Fruit fly (Drosophila melanogaster) whole organism: ENCODE measurements around the gene CG13116.

Experiments used
- CG8478 ChIP-seq: fragments of >200 bp; optimal IDR thresholded peaks from 2 replicates; lab custom pipeline; 2018; ENCODE audit warnings: inconsistent platforms
- Dll ChIP-seq: fragments of >200 bp; optimal IDR thresholded peaks from 2 replicates; lab custom pipeline; 2017
- EcR ChIP-seq, 2 experiments: fragments of >200 bp; optimal IDR thresholded peaks; 2 replicates each; lab custom pipeline; 2017; ENCODE audit warnings: missing biosample characterization in 2 of 2, missing genetic modification characterization in 2 of 2, missing genetic modification reagents in 2 of 2
- pan ChIP-seq: fragments of >200 bp; optimal IDR thresholded peaks from 2 replicates; lab custom pipeline; 2017

- no peak for TF ChIP-seq CG8478
- TF ChIP-seq pan (lab: Kevin White, UChicago) = no peak
- no peak for TF ChIP-seq Dll (lab: Kevin White, UChicago)
- TF ChIP-seq EcR (GFP tag; optimal IDR thresholded peaks at IDR 0.05; lab: Kevin White, UChicago) = no peak
Observed at dm6 chr2L:9692364-9693348, 37.1 kb upstream of the CG13116 start.
